Fruit fly (Drosophila melanogaster): Measurements from ENCODE around the gene brk.

The brk gene

DNA sequence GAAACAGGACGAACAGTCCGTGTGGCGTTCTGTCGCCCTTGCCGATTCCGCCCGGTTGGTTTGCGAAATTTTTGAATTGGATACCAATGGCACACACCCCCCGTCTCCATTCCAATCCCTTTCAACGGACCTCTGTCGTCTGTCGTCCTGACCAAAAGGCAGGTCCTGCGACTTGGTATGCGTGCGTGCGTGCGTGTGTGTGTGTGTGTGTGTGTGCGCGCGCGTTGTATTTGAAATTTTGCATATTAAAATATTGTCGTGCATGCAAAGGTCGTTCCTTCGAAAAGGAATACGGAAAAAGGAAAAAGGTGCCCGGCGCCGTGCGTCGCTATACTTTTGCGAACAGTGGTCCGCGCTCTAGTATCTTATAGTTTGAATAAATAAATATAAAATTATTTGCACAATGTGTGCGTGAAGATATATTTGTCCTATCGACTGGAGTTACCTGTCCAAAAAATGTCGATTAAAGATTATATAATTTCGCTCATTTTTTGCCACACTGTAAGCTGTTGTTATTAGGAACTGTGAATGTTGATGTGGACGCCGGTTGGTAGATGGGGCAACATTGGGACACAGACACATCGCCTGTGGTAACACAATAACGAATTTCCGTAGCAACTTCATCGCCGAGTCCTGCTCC is 36.2 kb upstream of the brk start:
- TF ChIP-seq Hmx (GFP tag; optimal IDR thresholded peaks at IDR 0.05): no peak
- no peak for TF ChIP-seq hkb (optimal IDR thresholded peaks at IDR 0.05)
- 0 out of 2 replicates have a peak, but pooled peaks have one; percentile 10 for TF ChIP-seq hkb (GFP tag; IDR thresholded peaks at IDR 0.05)
- TF ChIP-seq HHEX (GFP tag; optimal IDR thresholded peaks at IDR 0.05): no peak
- peak; percentile 26 for TF ChIP-seq dmrt99B (tag; optimal IDR thresholded peaks at IDR 0.05)
- TF ChIP-seq Ets97D (GFP tag; optimal IDR thresholded peaks at IDR 0.05): no peak
- no peak for TF ChIP-seq CG14860 (GFP tag; IDR thresholded peaks at IDR 0.05; ENCODE audit: partially characterized antibody)
- TF ChIP-seq CG9727 (GFP tag; optimal IDR thresholded peaks at IDR 0.05): peak; percentile 6
- TF ChIP-seq Antp (GFP tag; optimal IDR thresholded peaks at IDR 0.05): no peak
- TF ChIP-seq wdn (GFP tag; IDR thresholded peaks at IDR 0.05): no peak
- peak; percentile 9 for TF ChIP-seq NfI (GFP tag; optimal IDR thresholded peaks at IDR 0.05)
- TF ChIP-seq CG6272 (GFP tag; IDR thresholded peaks at IDR 0.05): no peak
- no peak for TF ChIP-seq amos (GFP tag; IDR thresholded peaks at IDR 0.05; ENCODE audit: partially characterized antibody)
- TF ChIP-seq Mrtf (GFP tag; IDR thresholded peaks at IDR 0.05): no peak
- TF ChIP-seq CG8388 (GFP tag; optimal IDR thresholded peaks at IDR 0.05): no peak
- TF ChIP-seq ttk (GFP tag; IDR thresholded peaks at IDR 0.05): 0 out of 2 replicates have a peak, but pooled peaks have one; percentile 21
- 0 out of 3 replicates have a peak, but pooled peaks have one; percentile 19 for TF ChIP-seq Dbx (GFP tag; IDR thresholded peaks at IDR 0.05)
- TF ChIP-seq stwl (tag; optimal IDR thresholded peaks at IDR 0.05): no peak
- TF ChIP-seq HLHmδ (GFP tag; optimal IDR thresholded peaks at IDR 0.05): no peak
- TF ChIP-seq scrt (GFP tag; optimal IDR thresholded peaks at IDR 0.05): no peak
- TF ChIP-seq Mes4 (GFP tag; optimal IDR thresholded peaks at IDR 0.05): no peak
- TF ChIP-seq CG2712 (tag; optimal IDR thresholded peaks at IDR 0.05): peak; percentile 24
- TF ChIP-seq grau (tag; optimal IDR thresholded peaks at IDR 0.05): peak; percentile 21
- TF ChIP-seq Doc3 (GFP tag; IDR thresholded peaks at IDR 0.05; ENCODE audit: partially characterized antibody): no peak
- no peak for TF ChIP-seq vnd (GFP tag; IDR thresholded peaks at IDR 0.05; ENCODE audit: partially characterized antibody)
- TF ChIP-seq Trl (optimal IDR thresholded peaks at IDR 0.05): no peak
- no peak for TF ChIP-seq Trl (GFP tag; optimal IDR thresholded peaks at IDR 0.05)
- no peak for TF ChIP-seq Dp (GFP tag; optimal IDR thresholded peaks at IDR 0.05)
- peak; percentile 6 for TF ChIP-seq dmrt11E (tag; optimal IDR thresholded peaks at IDR 0.05)
- 0 out of 3 replicates have a peak, but pooled peaks have one; percentile 17 for TF ChIP-seq ci (GFP tag; IDR thresholded peaks at IDR 0.05)
- TF ChIP-seq CG7987 (GFP tag; optimal IDR thresholded peaks at IDR 0.05): no peak
- no peak for TF ChIP-seq insv (GFP tag; optimal IDR thresholded peaks at IDR 0.05)
- peak; percentile 11 for TF ChIP-seq CG12391 (tag; optimal IDR thresholded peaks at IDR 0.05)
- TF ChIP-seq vvl (GFP tag; IDR thresholded peaks at IDR 0.05): 0 out of 2 replicates have a peak, but pooled peaks have one; percentile 33
- no peak for TF ChIP-seq Atf6 (GFP tag; IDR thresholded peaks at IDR 0.05)
- TF ChIP-seq unpg (GFP tag; optimal IDR thresholded peaks at IDR 0.05): no peak
- TF ChIP-seq E2f2 (GFP tag; IDR thresholded peaks at IDR 0.05): no peak
- peak; percentile 47; the same call in 1 of the 3 replicates for TF ChIP-seq row (GFP tag; IDR thresholded peaks at IDR 0.05)
- no peak for TF ChIP-seq CG8944 (GFP tag; optimal IDR thresholded peaks at IDR 0.05)
- no peak for TF ChIP-seq CG4854 (GFP tag; optimal IDR thresholded peaks at IDR 0.05)
- no peak for TF ChIP-seq H2.0 (GFP tag; IDR thresholded peaks at IDR 0.05)
- no peak for TF ChIP-seq CG11456 (GFP tag; IDR thresholded peaks at IDR 0.05)
- peak; percentile 34 for TF ChIP-seq CG2678 (tag; optimal IDR thresholded peaks at IDR 0.05)
- TF ChIP-seq CG4730 (GFP tag; IDR thresholded peaks at IDR 0.05): no peak
- TF ChIP-seq nerfin-2 (GFP tag; IDR thresholded peaks at IDR 0.05; ENCODE audit: partially characterized antibody): no peak
- no peak for TF ChIP-seq ab (GFP tag; optimal IDR thresholded peaks at IDR 0.05)
- TF ChIP-seq HmgZ (tag; optimal IDR thresholded peaks at IDR 0.05): no peak
- no peak for TF ChIP-seq sr (GFP tag; IDR thresholded peaks at IDR 0.05)
- TF ChIP-seq fd96Cb (tag; optimal IDR thresholded peaks at IDR 0.05): no peak
- TF ChIP-seq Xrp1 (GFP tag; IDR thresholded peaks at IDR 0.05): peak; percentile 40; the same call in 1 of the 2 replicates
